Fruit fly (Drosophila melanogaster) whole organism: ENCODE data around the gene Jwa.

Source experiments
- CG8478 ChIP-seq: fragments of >200 bp; optimal IDR thresholded peaks from 2 replicates; lab custom pipeline; 2018; ENCODE audit warnings: inconsistent platforms
- Dll ChIP-seq: fragments of >200 bp; optimal IDR thresholded peaks from 2 replicates; lab custom pipeline; 2017
- EcR ChIP-seq, 2 experiments: fragments of >200 bp; optimal IDR thresholded peaks; 2 replicates each; lab custom pipeline; 2017; ENCODE audit warnings: missing biosample characterization in 2 of 2, missing genetic modification characterization in 2 of 2, missing genetic modification reagents in 2 of 2
- pan ChIP-seq: fragments of >200 bp; optimal IDR thresholded peaks from 2 replicates; lab custom pipeline; 2017
- psq ChIP-seq: fragments of >200 bp; optimal IDR thresholded peaks from 2 replicates; lab custom pipeline; 2017
- usp ChIP-seq: fragments of >200 bp; optimal IDR thresholded peaks from 2 replicates; lab custom pipeline; 2017; ENCODE audit warnings: missing biosample characterization, missing genetic modification characterization, mixed read lengths

Jwa gene

DNA sequence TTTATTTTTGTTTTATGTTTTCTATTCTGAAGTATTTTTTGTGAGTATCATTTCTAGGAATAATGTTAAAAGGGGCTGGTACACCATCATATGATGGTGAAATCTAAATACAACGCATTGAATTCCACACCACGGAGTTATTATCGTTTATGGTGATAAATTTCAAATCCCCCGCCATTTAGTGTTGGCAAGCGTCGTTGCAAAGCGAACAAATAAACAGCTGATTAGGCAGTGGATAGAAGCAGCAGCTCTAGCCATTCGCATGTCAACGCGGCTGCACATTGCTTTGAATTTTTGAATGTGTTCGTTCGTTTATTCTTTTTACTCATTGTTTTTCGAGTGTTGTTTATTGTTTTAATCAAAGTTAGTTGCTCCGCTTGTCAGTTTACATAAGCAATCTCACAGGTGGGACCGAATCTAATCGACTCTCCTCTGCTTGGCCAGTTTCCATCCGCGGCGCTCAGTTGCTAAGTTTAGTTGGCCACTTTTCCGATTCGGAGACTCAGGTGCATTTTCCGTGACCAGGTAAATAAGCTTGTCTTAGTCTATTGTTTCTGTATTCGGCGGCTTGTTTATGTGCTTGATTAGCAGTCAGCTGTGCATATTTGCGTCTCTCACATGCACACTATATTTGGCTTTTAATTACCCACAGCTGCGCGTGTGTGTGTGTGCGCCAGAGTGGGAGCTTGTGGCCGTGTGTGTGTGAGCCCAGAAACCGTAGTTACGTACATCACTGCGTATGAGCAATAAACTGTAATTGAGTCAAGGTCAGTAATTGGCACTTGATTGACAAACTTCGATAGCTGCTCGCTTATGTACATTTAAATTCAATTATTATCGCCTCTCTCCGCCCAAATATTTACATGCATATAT lies 28.3 kb downstream of the Jwa start, which contains the start of the genes Mst36Fa and CG31751:
Gene Mst36Fa (minus strand): TSS at position 51 of the 873 bp plus-strand sequence.
Gene CG31751 (plus strand): TSS at position 274 of the 873 bp plus-strand sequence.
- no peak for TF ChIP-seq psq
- TF ChIP-seq EcR (GFP tag; optimal IDR thresholded peaks at IDR 0.05; lab: Kevin White, UChicago): no peak
- TF ChIP-seq CG8478 (lab: Kevin White, UChicago): no peak
- no peak for TF ChIP-seq pan
- TF ChIP-seq Dll (lab: Kevin White, UChicago): no peak
- no peak for TF ChIP-seq usp

- TF ChIP-seq pan (no peak), Dll (lab: Kevin White, UChicago) (no peak), EcR (GFP tag; optimal IDR thresholded peaks at IDR 0.05; lab: Kevin White, UChicago) (no peak), psq (no peak), usp (no peak)
These were observed 30.5 kb downstream of the Jwa start, which contains the start of gene Mst36Fb for dm6 chr2L:18674994-18675393. Mst36Fb (minus strand) TSS chr2L:18675094.

DNA sequence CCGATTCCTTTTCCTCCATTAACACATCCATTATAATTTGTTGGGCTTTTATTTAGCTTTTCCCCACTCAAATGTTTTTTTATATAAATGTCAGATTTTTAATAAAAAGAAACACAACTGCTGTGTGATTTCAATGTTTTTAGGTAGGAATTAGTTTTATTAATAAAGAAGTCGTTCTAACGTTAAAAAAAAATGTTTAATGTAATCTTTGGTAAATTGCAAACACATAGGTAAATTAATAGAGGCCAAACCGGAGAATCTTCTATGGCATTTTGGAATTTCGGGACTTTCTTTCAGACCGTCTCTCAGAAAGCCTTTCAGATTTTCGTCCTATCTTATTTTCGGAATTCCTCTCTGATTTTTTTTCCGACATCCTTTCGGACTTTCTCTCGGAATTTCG lies 32.3 kb downstream of the Jwa start, which contains the start of gene CG43339:
Gene CG43339 (minus strand): TSS at position 101 of the 400 bp plus-strand sequence.
- no peak for TF ChIP-seq EcR (GFP tag; optimal IDR thresholded peaks at IDR 0.05; lab: Kevin White, UChicago)
- no peak for TF ChIP-seq psq
- TF ChIP-seq usp: no peak
- no peak for TF ChIP-seq CG8478 (lab: Kevin White, UChicago)
- no peak for TF ChIP-seq pan

DNA sequence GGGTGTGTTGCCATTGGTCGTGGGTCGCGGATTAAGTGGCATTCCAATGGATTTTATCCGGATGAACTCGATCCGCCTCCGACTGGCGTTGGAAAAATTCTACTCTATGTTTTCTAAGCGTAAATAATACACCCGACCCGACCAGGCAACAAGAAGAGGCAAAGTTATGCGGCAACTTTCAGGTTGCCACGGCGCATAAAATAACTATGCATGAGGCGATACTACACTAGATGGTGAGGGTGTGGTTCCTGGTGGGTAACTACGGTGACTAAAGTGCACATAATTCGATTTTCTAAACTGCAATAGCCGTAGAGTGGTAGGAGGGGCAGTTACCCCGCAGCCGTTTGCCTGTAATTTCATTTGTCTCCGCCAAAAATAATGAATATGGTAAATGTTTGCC lies 34.4 kb downstream of the Jwa start, which contains the start of gene CG43338:
Gene CG43338 (minus strand): TSS at position 101 of the 400 bp plus-strand sequence.
- TF ChIP-seq Dll (lab: Kevin White, UChicago): no peak
- no peak for TF ChIP-seq pan

DNA sequence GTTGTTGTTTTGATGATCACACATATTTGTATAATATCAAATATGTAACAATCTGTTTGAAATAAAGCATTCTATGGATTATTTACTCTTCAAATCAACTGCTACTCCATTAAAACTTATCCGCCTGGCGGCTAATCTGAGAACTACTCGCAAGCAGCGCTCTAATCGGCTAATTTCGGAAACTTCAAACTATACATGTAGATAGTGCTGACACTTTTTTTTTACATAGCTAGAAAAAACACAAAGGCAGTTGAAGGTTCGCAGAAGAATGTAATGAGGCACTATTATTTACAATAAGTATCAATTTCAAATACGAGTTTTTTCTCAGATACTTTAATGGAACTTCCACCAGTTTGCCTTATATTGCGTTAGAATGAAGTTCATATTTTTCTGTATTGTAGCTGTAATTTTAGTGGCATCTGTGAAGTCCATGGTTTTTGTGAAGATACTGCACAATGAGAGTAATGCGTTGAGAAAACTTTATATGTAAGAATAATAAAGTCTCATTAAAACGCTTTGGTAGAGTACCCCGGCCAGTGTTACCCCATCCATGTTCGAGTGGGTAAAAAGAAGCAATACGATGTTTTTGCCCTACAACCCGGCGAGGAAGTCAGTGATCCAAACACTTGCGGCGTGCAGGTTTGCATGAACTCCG lies 39.4 kb downstream of the Jwa start:
- TF ChIP-seq pan (peak; percentile 26), CG8478 (lab: Kevin White, UChicago) (no peak)

DNA sequence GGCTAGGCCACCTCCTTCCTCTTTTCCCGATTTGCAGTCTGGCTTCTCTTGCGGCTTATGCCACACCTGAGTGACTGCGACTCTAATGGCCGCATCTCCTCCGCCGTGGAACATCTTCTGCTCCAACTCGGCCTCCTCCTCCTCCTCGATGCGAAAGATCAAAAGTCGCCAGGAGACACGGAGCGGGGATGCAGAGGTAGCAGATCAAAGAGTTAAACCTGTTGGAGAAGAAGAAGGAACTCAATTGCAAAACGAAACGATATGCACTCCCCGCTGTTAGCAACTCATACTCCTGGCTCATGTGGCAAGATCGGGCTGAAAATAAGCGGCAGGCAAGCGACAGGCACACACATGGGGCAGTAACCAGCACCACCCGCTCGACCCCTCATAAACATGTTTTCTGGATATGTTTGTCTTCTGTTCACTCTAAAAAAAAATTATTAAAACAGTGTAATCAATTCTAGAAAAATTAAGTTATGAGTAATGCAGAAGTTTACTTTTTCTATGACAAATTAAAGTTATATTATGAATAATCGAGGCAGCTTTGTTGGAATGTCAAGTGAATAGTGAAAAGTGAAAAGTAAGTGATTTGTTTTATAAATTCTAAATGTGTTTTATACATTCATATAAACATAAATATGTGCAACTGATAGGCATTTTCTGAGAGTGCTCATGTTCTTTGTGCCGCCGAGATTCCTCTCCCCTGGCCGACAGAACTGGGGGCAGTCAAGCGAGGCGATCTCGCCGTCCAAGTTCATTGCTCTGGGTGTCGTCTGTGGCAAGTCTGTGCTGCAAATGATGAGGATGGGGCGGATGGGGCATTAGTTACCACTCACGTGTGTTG lies 40.6 kb downstream of the Jwa start:
- no peak for TF ChIP-seq CG8478 (lab: Kevin White, UChicago)
- peak in 1 of 2 experiments; percentile 82 for TF ChIP-seq EcR (GFP tag; optimal IDR thresholded peaks at IDR 0.05; lab: Kevin White, UChicago)

dm6 chr2L:18663395-18663794 lies 42.1 kb downstream of the Jwa start:
- TF ChIP-seq Dll (lab: Kevin White, UChicago): no peak

DNA sequence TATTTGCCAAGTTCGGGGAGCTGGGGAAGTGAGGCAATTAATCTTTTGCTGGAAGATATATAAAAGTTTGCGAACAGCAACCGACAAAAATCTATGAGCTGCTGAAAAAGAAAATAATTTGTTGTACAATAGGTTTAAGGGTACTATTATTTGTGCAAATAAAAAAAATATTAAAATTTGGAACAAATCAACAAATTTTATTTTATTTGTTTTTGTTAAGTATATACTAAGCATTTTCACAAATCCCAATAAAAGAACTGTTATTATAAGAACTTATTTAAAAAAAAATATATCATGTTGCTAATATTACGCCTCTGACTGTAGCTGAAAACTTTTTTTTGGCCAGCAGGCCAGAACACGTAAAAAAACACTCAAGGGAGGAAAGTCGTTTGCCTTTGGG lies 47.4 kb downstream of the Jwa start:
- TF ChIP-seq Dll (lab: Kevin White, UChicago) (no peak), usp (no peak), psq (no peak), EcR (GFP tag; optimal IDR thresholded peaks at IDR 0.05; lab: Kevin White, UChicago) (no peak), CG8478 (lab: Kevin White, UChicago) (no peak), pan (no peak)

DNA sequence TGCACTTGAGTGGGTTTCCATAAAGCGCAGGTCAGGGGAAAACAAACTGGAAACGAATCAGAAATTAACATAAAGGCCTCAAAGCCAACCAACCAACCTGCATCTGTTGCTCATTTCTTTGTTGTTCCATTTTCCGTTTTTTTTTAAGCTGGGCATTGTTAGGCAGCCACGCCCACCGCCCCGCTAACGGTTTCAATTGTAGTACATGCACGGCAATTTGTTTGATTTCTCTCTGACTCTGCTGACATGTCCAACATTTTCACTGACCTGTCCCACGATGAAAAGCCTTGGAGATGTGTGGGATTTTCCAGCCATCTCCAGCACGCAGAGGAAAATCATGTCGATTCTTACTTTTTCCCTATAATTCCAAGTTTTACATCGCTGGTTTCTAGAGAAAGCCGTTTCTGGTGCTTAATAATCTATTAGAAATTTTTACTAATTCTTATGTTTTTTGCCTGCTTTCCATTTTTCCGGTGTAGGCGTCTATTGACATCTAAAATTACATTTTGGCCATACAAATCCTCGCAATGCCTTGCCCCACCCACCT lies 48.7 kb downstream of the Jwa start:
- TF ChIP-seq pan: no peak
- no peak for TF ChIP-seq CG8478 (lab: Kevin White, UChicago)
- no peak for TF ChIP-seq EcR (GFP tag; optimal IDR thresholded peaks at IDR 0.05; lab: Kevin White, UChicago)
- no peak for TF ChIP-seq psq
- no peak for TF ChIP-seq usp
- no peak for TF ChIP-seq Dll (lab: Kevin White, UChicago)
